Fruit fly (Drosophila melanogaster) whole organism, adult: Measurements from ENCODE around the gene CG15629.

ENCODE experiments used
- CG11617 ChIP-seq: fragments of 200-800 bp; sonication (Bioruptor generic); optimal IDR thresholded peaks from 2 replicates; lab custom pipeline; 2017; ENCODE audit warnings: mild to moderate bottlenecking, missing biosample characterization, missing genetic modification reagents, missing genetic modification characterization
- CG1620 ChIP-seq: fragments of 200-800 bp; sonication (Bioruptor generic); optimal IDR thresholded peaks from 2 replicates; lab custom pipeline; 2016; ENCODE audit warnings: missing biosample characterization, missing genetic modification characterization
- CG5204 ChIP-seq: fragments of 200-800 bp; sonication (Bioruptor generic); optimal IDR thresholded peaks from 2 replicates; lab custom pipeline; 2016; ENCODE audit warnings: missing biosample characterization, missing genetic modification characterization
- CG7045 ChIP-seq: fragments of 200-800 bp; sonication (Bioruptor generic); optimal IDR thresholded peaks from 2 replicates; lab custom pipeline; 2017; ENCODE audit warnings: missing biosample characterization, mild to moderate bottlenecking, missing genetic modification characterization
- CG7101 ChIP-seq: fragments of 200-800 bp; sonication (Bioruptor generic); optimal IDR thresholded peaks from 2 replicates; lab custom pipeline; 2018; ENCODE audit warnings: missing biosample characterization, mild to moderate bottlenecking, missing genetic modification characterization, moderate library complexity
- Clk ChIP-seq: fragments of 200-800 bp; sonication (Bioruptor generic); optimal IDR thresholded peaks from 2 replicates; lab custom pipeline; 2017; ENCODE audit warnings: missing biosample characterization, missing genetic modification characterization
- Hr96 ChIP-seq: fragments of 200-800 bp; sonication (Bioruptor generic); optimal IDR thresholded peaks from 2 replicates; lab custom pipeline; 2016; ENCODE audit warnings: missing biosample characterization, missing genetic modification characterization
- cic ChIP-seq: fragments of 200-800 bp; sonication (Bioruptor generic); optimal IDR thresholded peaks from 2 replicates; lab custom pipeline; 2017; ENCODE audit warnings: missing biosample characterization, mild to moderate bottlenecking, missing genetic modification characterization, moderate library complexity
- cnc ChIP-seq, 2 experiments: fragments of >200 bp; optimal IDR thresholded peaks; 2 replicates each; lab custom pipeline; 2017
- kay ChIP-seq: fragments of 200-800 bp; sonication (Bioruptor generic); peaks from one replicate; lab custom pipeline; 2016; ENCODE audit warnings: missing biosample characterization, missing genetic modification characterization, borderline replicate concordance
- ovo ChIP-seq: fragments of 200-800 bp; sonication (Bioruptor generic); optimal IDR thresholded peaks from 2 replicates; lab custom pipeline; 2016; ENCODE audit warnings: missing biosample characterization, missing genetic modification characterization
- pad ChIP-seq: fragments of 200-800 bp; sonication (Bioruptor generic); optimal IDR thresholded peaks from 3 replicates; lab custom pipeline; 2017; ENCODE audit warnings: missing biosample characterization, missing genetic modification characterization, mild to moderate bottlenecking, moderate library complexity, missing genetic modification reagents

dm6 chr2L:4846629-4847125, 33.9 kb downstream of the CG15629 start:
- TF ChIP-seq kay (GFP tag; lab: Kevin White, UChicago) (no peak), Hr96 (GFP tag; lab: Kevin White, UChicago) (no peak), cnc (optimal IDR thresholded peaks at IDR 0.05; lab: Kevin White, UChicago) (no peak), CG5204 (no peak), CG1620 (no peak), pad (GFP tag; lab: Kevin White, UChicago) (no peak), CG7101 (tag; lab: Kevin White, UChicago) (no peak), CG11617 (GFP tag; lab: Kevin White, UChicago) (no peak), Clk (no peak), cic (GFP tag; lab: Kevin White, UChicago) (no peak), CG7045 (GFP tag; lab: Kevin White, UChicago) (no peak), ovo (GFP tag; lab: Kevin White, UChicago) (no peak)
